Worm (Caenorhabditis elegans): ENCODE results near the gene drl-1.

drl-1 gene

ce11 chrIV:294737-295136 is 30.1 kb upstream of the drl-1 start (continued):
- TF ChIP-seq unc-130 (GFP tag; optimal IDR thresholded peaks at IDR 0.05), result no peak
- no peak for TF ChIP-seq Y75B8A.6 (GFP tag; IDR thresholded peaks at IDR 0.05)
- TF ChIP-seq egl-27 (tag; optimal IDR thresholded peaks at IDR 0.05), result no peak
- no peak for TF ChIP-seq dmd-9 (GFP tag; IDR thresholded peaks at IDR 0.05)
- peak; percentile 28; the same call in 1 of the 2 replicates for TF ChIP-seq T26A8.4 (GFP tag; IDR thresholded peaks at IDR 0.05)
- TF ChIP-seq ama-1 (optimal IDR thresholded peaks at IDR 0.05), result no peak
- TF ChIP-seq unc-62 (GFP tag; optimal IDR thresholded peaks at IDR 0.05 in 1 of 2), result no peak
- TF ChIP-seq unc-62 (tag; optimal IDR thresholded peaks at IDR 0.05), result no peak
- TF ChIP-seq ceh-32 (tag; optimal IDR thresholded peaks at IDR 0.05; ENCODE audit: poor library complexity), result no peak
- no peak for TF ChIP-seq ceh-62 (tag; optimal IDR thresholded peaks at IDR 0.05)
- TF ChIP-seq lin-39 (tag; optimal IDR thresholded peaks at IDR 0.05), result no peak
- TF ChIP-seq F44E2.7 (GFP tag; IDR thresholded peaks at IDR 0.05), result no peak
- TF ChIP-seq nhr-6 (tag; optimal IDR thresholded peaks at IDR 0.05), result no peak
- no peak for TF ChIP-seq daf-19 (GFP tag; conservative IDR thresholded peaks at IDR 0.05)
- TF ChIP-seq pha-4 (GFP tag; IDR thresholded peaks at IDR 0.05), result peak; percentile 6; the same call in 1 of the 2 replicates
- no peak for TF ChIP-seq pha-4 (tag; optimal IDR thresholded peaks at IDR 0.05)
- TF ChIP-seq Y48G9A.11 (GFP tag; IDR thresholded peaks at IDR 0.05), result no peak
- TF ChIP-seq ZK337.2 (GFP tag; IDR thresholded peaks at IDR 0.05), result no peak
- TF ChIP-seq nhr-28 (tag; optimal IDR thresholded peaks at IDR 0.05), result peak; percentile 54
- no peak for TF ChIP-seq nhr-48 (tag; optimal IDR thresholded peaks at IDR 0.05)
- TF ChIP-seq pqm-1 (tag; optimal IDR thresholded peaks at IDR 0.05), result no peak
- TF ChIP-seq egl-43 (GFP tag; IDR thresholded peaks at IDR 0.05), result no peak
- no peak for TF ChIP-seq vab-7 (GFP tag; IDR thresholded peaks at IDR 0.05)
- TF ChIP-seq php-3 (GFP tag; IDR thresholded peaks at IDR 0.05), result 0 out of 2 replicates have a peak, but pooled peaks have one; percentile 12
- TF ChIP-seq ztf-7 (tag; optimal IDR thresholded peaks at IDR 0.05), result no peak
- TF ChIP-seq ceh-82 (tag; optimal IDR thresholded peaks at IDR 0.05), result no peak
- TF ChIP-seq unc-39 (tag; optimal IDR thresholded peaks at IDR 0.05), result no peak
- no peak for TF ChIP-seq zfp-3 (GFP tag; conservative IDR thresholded peaks at IDR 0.05)
- TF ChIP-seq rbr-2 (tag; optimal IDR thresholded peaks at IDR 0.05), result no peak
- TF ChIP-seq dve-1 (tag; optimal IDR thresholded peaks at IDR 0.05; ENCODE audit: insufficient read depth), result peak; percentile 21
- no peak for TF ChIP-seq zfp-2 (tag; optimal IDR thresholded peaks at IDR 0.05)
- no peak for TF ChIP-seq zag-1 (tag; optimal IDR thresholded peaks at IDR 0.05)
- no peak for TF ChIP-seq snpc-4 (tag; optimal IDR thresholded peaks at IDR 0.05)
- TF ChIP-seq duxl-1 (tag; optimal IDR thresholded peaks at IDR 0.05; ENCODE audit: poor library complexity), result peak; percentile 25
- TF ChIP-seq nhr-77 (tag; optimal IDR thresholded peaks at IDR 0.05), result no peak
- TF ChIP-seq nhr-41 (GFP tag; IDR thresholded peaks at IDR 0.05), result no peak
- no peak for TF ChIP-seq T20F7.1 (GFP tag; optimal IDR thresholded peaks at IDR 0.05)
- no peak for TF ChIP-seq zip-2 (tag; optimal IDR thresholded peaks at IDR 0.05)
- TF ChIP-seq mdl-1 (tag; optimal IDR thresholded peaks at IDR 0.05), result no peak
- no peak for TF ChIP-seq aha-1 (tag)
- no peak for TF ChIP-seq ztf-11 (tag; optimal IDR thresholded peaks at IDR 0.05)
- TF ChIP-seq tra-1 (GFP tag; IDR thresholded peaks at IDR 0.05), result 0 out of 2 replicates have a peak, but pooled peaks have one; percentile 6
- TF ChIP-seq dmd-8 (GFP tag; IDR thresholded peaks at IDR 0.05), result 0 out of 2 replicates have a peak, but pooled peaks have one; percentile 31
- no peak for TF ChIP-seq mep-1 (tag; optimal IDR thresholded peaks at IDR 0.05)
- TF ChIP-seq mxl-2 (GFP tag; conservative IDR thresholded peaks at IDR 0.05), result no peak
- TF ChIP-seq lin-38 (GFP tag; IDR thresholded peaks at IDR 0.05), result no peak
- no peak for TF ChIP-seq cey-2 (tag; optimal IDR thresholded peaks at IDR 0.05; ENCODE audit: borderline replicate concordance, insufficient read depth)
- TF ChIP-seq daf-12 (tag; optimal IDR thresholded peaks at IDR 0.05), result no peak
- TF ChIP-seq lir-3 (tag; optimal IDR thresholded peaks at IDR 0.05), result no peak
- no peak for TF ChIP-seq lsy-2 (tag; optimal IDR thresholded peaks at IDR 0.05)
